Worm (Caenorhabditis elegans): Measurements from ENCODE around the gene B0250.18.

The B0250.18 gene

DNA sequence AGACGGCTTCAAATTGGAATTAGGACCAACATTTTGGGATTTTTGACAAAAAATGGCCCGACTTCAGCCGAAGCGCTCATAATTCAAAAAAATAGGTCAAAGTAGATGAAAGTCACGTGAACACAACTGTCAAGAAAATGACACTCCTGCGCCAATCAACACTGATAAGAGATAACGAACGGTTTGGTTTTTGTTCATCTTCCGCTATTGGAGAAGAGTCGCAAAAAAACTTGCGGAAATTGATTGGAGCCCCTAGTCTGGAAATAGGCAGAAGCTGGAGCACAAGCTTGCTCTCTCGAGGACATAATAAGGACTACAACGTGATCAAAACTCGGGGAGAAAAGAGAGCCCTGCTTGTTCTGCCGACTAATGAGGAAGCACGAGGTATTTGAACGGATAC, 48.5 kb downstream of the B0250.18 start (continued):
- TF ChIP-seq mel-28 (tag; optimal IDR thresholded peaks at IDR 0.05; ENCODE audit: borderline replicate concordance) = no peak
- 0 out of 2 replicates have a peak, but pooled peaks have one; percentile 47 for TF ChIP-seq egl-44 (GFP tag; IDR thresholded peaks at IDR 0.05)
- TF ChIP-seq tbp1 (GFP tag; optimal IDR thresholded peaks at IDR 0.05) = no peak
- TF ChIP-seq nfya-2 (GFP tag; IDR thresholded peaks at IDR 0.05) = no peak
- TF ChIP-seq snpc-1.3 (tag; optimal IDR thresholded peaks at IDR 0.05; ENCODE audit: insufficient read depth) = no peak
- no peak for TF ChIP-seq F57A8.1 (GFP tag; optimal IDR thresholded peaks at IDR 0.05)
- TF ChIP-seq Y53G8AR.9 (GFP tag; conservative IDR thresholded peaks at IDR 0.05) = peak; percentile 64; the same call in 1 of the 2 replicates
- TF ChIP-seq repo-1 (tag; optimal IDR thresholded peaks at IDR 0.05) = no peak
- peak in 1 of 2 experiments; percentile 11 for TF ChIP-seq let-607 (tag; optimal IDR thresholded peaks at IDR 0.05)
- peak; percentile 48 for TF ChIP-seq chd-7 (tag; optimal IDR thresholded peaks at IDR 0.05)
- peak; percentile 1 for TF ChIP-seq lin-40 (tag; optimal IDR thresholded peaks at IDR 0.05)
- TF ChIP-seq rpc-1 (optimal IDR thresholded peaks at IDR 0.05) = no peak
- no peak for TF ChIP-seq rpc-1 (tag; optimal IDR thresholded peaks at IDR 0.05)
- no peak for TF ChIP-seq lsl-1 (GFP tag; optimal IDR thresholded peaks at IDR 0.05)
- no peak for TF ChIP-seq hmg-1.2 (GFP tag; IDR thresholded peaks at IDR 0.05)
- no peak for TF ChIP-seq F57C9.4 (tag; optimal IDR thresholded peaks at IDR 0.05)
- TF ChIP-seq snpc-1.1 (tag; optimal IDR thresholded peaks at IDR 0.05; ENCODE audit: insufficient read depth) = no peak
- TF ChIP-seq efl-1 (GFP tag; optimal IDR thresholded peaks at IDR 0.05) = no peak
- no peak for TF ChIP-seq nfya-1 (tag; optimal IDR thresholded peaks at IDR 0.05; ENCODE audit: borderline replicate concordance, insufficient read depth)
- no peak for TF ChIP-seq F10E7.11 (tag; optimal IDR thresholded peaks at IDR 0.05)
- no peak for TF ChIP-seq K11D2.4 (GFP tag; IDR thresholded peaks at IDR 0.05)
- TF ChIP-seq ceh-40 (GFP tag; IDR thresholded peaks at IDR 0.05) = no peak
- TF ChIP-seq Y53F4B.3 (GFP tag; IDR thresholded peaks at IDR 0.05) = no peak
- no peak for TF ChIP-seq rcor-1 (GFP tag; IDR thresholded peaks at IDR 0.05)
- TF ChIP-seq lag-1 (GFP tag; IDR thresholded peaks at IDR 0.05) = no peak
- peak; percentile 16 for TF ChIP-seq nhr-90 (tag; optimal IDR thresholded peaks at IDR 0.05)
- TF ChIP-seq tlf-1 (GFP tag; optimal IDR thresholded peaks at IDR 0.05) = peak; percentile 19
- TF ChIP-seq F55B11.4 (tag; optimal IDR thresholded peaks at IDR 0.05; ENCODE audit: borderline replicate concordance, insufficient read depth) = no peak
- peak; percentile 49; the same call in 1 of the 2 replicates for TF ChIP-seq Y56A3A.18 (GFP tag; IDR thresholded peaks at IDR 0.05)
- no peak for TF ChIP-seq dpl-1 (GFP tag; optimal IDR thresholded peaks at IDR 0.05)
- peak; percentile 62 for TF ChIP-seq atf-7 (tag; optimal IDR thresholded peaks at IDR 0.05)
- TF ChIP-seq fkh-3 (tag; optimal IDR thresholded peaks at IDR 0.05) = no peak
- TF ChIP-seq attf-3 (GFP tag; conservative IDR thresholded peaks at IDR 0.05) = no peak
- TF ChIP-seq madf-8 (GFP tag; conservative IDR thresholded peaks at IDR 0.05) = no peak
- no peak for TF ChIP-seq tbx-9 (tag; optimal IDR thresholded peaks at IDR 0.05; ENCODE audit: borderline replicate concordance)
- 0 out of 2 replicates have a peak, but pooled peaks have one; percentile 13 for TF ChIP-seq mcd-1 (GFP tag; IDR thresholded peaks at IDR 0.05)
- TF ChIP-seq madf-3 (GFP tag; IDR thresholded peaks at IDR 0.05) = no peak
- no peak for TF ChIP-seq lir-1 (GFP tag; conservative IDR thresholded peaks at IDR 0.05)
- TF ChIP-seq madf-10 (tag; optimal IDR thresholded peaks at IDR 0.05) = peak; percentile 26
- no peak for TF ChIP-seq ztf-26 (tag; optimal IDR thresholded peaks at IDR 0.05)
- TF ChIP-seq K12H6.12 (tag; optimal IDR thresholded peaks at IDR 0.05) = no peak
- no peak for TF ChIP-seq ets-4 (GFP tag; optimal IDR thresholded peaks at IDR 0.05)
- no peak for TF ChIP-seq xnd-1 (tag; optimal IDR thresholded peaks at IDR 0.05)
- TF ChIP-seq ztf-28 (GFP tag; IDR thresholded peaks at IDR 0.05) = no peak
- no peak for TF ChIP-seq ztf-25 (GFP tag; IDR thresholded peaks at IDR 0.05)
- no peak for TF ChIP-seq lin-35 (GFP tag; optimal IDR thresholded peaks at IDR 0.05)
- no peak for TF ChIP-seq pha-4 (tag; optimal IDR thresholded peaks at IDR 0.05)
- TF ChIP-seq C17E4.6 (GFP tag; IDR thresholded peaks at IDR 0.05) = no peak
- no peak for TF ChIP-seq egrh-3 (GFP tag; IDR thresholded peaks at IDR 0.05)

Measured in whole organism, young adult.